Worm (Caenorhabditis elegans) whole organism, L4 larva: Measurements from ENCODE around the gene tag-329.

Experiments
- D1046.2 ChIP-seq: fragments of 200-800 bp; sonication (Bioruptor generic); IDR thresholded peaks from 2 replicates; pipeline ENCODE4 v1.3.6; 2022; ENCODE audit warnings: missing genetic modification characterization, missing compliant biosample characterization
- F26F4.8 ChIP-seq: fragments of 200-800 bp; sonication (Bioruptor generic); conservative IDR thresholded peaks from 2 replicates; pipeline ENCODE4 v1.3.6; 2022; ENCODE audit warnings: missing genetic modification characterization, missing compliant biosample characterization
- F37D6.2 ChIP-seq: sonication (generic microtip); optimal IDR thresholded peaks from 2 replicates; lab custom pipeline; 2016; ENCODE audit warnings: mild to moderate bottlenecking, missing genetic modification characterization, missing compliant biosample characterization
- T26A8.4 ChIP-seq: fragments of 200-800 bp; sonication (Bioruptor generic); IDR thresholded peaks from 2 replicates; pipeline ENCODE4 v1.3.6; 2022; ENCODE audit warnings: missing genetic modification characterization, missing compliant biosample characterization
- Y105C5A.15 ChIP-seq: fragments of 200-800 bp; sonication (Bioruptor generic); IDR thresholded peaks from 2 replicates; pipeline ENCODE4 v1.3.6; 2022; ENCODE audit warnings: missing genetic modification characterization, missing compliant biosample characterization
- Y48G9A.11 ChIP-seq: fragments of 200-800 bp; sonication (Bioruptor generic); IDR thresholded peaks from 2 replicates; pipeline ENCODE4 v1.3.6; 2022; ENCODE audit warnings: missing genetic modification reagents, missing genetic modification characterization, missing compliant biosample characterization
- Y5F2A.4 ChIP-seq: fragments of 200-800 bp; sonication (Bioruptor generic); optimal IDR thresholded peaks from 2 replicates; lab custom pipeline; 2018; ENCODE audit warnings: mild to moderate bottlenecking, missing genetic modification characterization, missing compliant biosample characterization
- aha-1 ChIP-seq: fragments of 150-350 bp; peaks from one replicate; lab custom pipeline; 2014; ENCODE audit warnings: missing biosample characterization, missing genetic modification characterization
- aly-2 ChIP-seq: sonication (generic microtip); optimal IDR thresholded peaks from 2 replicates; lab custom pipeline; 2018; ENCODE audit warnings: missing biosample characterization, missing genetic modification characterization
- attf-4 ChIP-seq: sonication (generic microtip); optimal IDR thresholded peaks from 3 replicates; lab custom pipeline; 2017; ENCODE audit warnings: missing biosample characterization, missing genetic modification characterization
- ces-1 ChIP-seq: fragments of 150-350 bp; sonication (generic microtip); optimal IDR thresholded peaks from 4 replicates; lab custom pipeline; 2014; ENCODE audit warnings: missing biosample characterization, missing genetic modification reagents, missing genetic modification characterization
- daf-16 ChIP-seq, 3 experiments: sonication (generic microtip); optimal IDR thresholded peaks; 2 replicates each; lab custom pipeline; 2016 to 2017; ENCODE audit warnings: missing genetic modification characterization in 3 of 3, missing genetic modification reagents in 3 of 3, mild to moderate bottlenecking in 2 of 3, missing compliant biosample characterization in 2 of 3, missing biosample characterization in 1 of 3, moderate library complexity in 1 of 3
- daf-19 ChIP-seq: fragments of 200-800 bp; sonication (Bioruptor generic); conservative IDR thresholded peaks from 2 replicates; pipeline ENCODE4 v1.3.6; 2022; ENCODE audit warnings: missing genetic modification characterization, missing compliant biosample characterization
- dmd-9 ChIP-seq: fragments of 200-800 bp; sonication (Bioruptor generic); IDR thresholded peaks from 2 replicates; pipeline ENCODE4 v1.3.6; 2022; ENCODE audit warnings: missing genetic modification reagents, missing genetic modification characterization, missing compliant biosample characterization
- dpl-1 ChIP-seq: fragments of 150-350 bp; optimal IDR thresholded peaks from 2 replicates; lab custom pipeline; 2014; ENCODE audit warnings: missing biosample characterization, missing genetic modification reagents, missing genetic modification characterization
- hif-1 ChIP-seq, 2 experiments: sonication (generic microtip); optimal IDR thresholded peaks; 2 replicates each; lab custom pipeline; 2016 to 2017; ENCODE audit warnings: missing compliant biosample characterization in 2 of 2, missing genetic modification characterization in 2 of 2, missing genetic modification reagents in 2 of 2, missing genotype in 2 of 2, mild to moderate bottlenecking in 1 of 2
- hlh-11 ChIP-seq: fragments of 200-800 bp; sonication (Bioruptor generic); optimal IDR thresholded peaks from 2 replicates; lab custom pipeline; 2018; ENCODE audit warnings: mild to moderate bottlenecking, missing genetic modification characterization, missing compliant biosample characterization
- hlh-30 ChIP-seq: sonication (generic microtip); optimal IDR thresholded peaks from 2 replicates; lab custom pipeline; 2017; ENCODE audit warnings: antibody characterized with exemption, mild to moderate bottlenecking, missing genetic modification characterization, missing compliant biosample characterization; ENCODE audit not compliant: insufficient read depth
- hmg-1.1 ChIP-seq: fragments of 200-800 bp; sonication (Bioruptor generic); IDR thresholded peaks from 2 replicates; pipeline ENCODE4 v1.3.6; 2022; ENCODE audit warnings: missing genetic modification reagents, missing genetic modification characterization, missing compliant biosample characterization
- mep-1 ChIP-seq: fragments of 150-350 bp; sonication (generic microtip); optimal IDR thresholded peaks from 3 replicates; lab custom pipeline; 2014; ENCODE audit warnings: missing biosample characterization, missing genetic modification characterization
- mes-2 ChIP-seq: sonication (generic microtip); optimal IDR thresholded peaks from 2 replicates; lab custom pipeline; 2016; ENCODE audit warnings: missing genotype, mild to moderate bottlenecking, missing genetic modification characterization, missing compliant biosample characterization; ENCODE audit not compliant: poor library complexity, severe bottlenecking
- mxl-2 ChIP-seq: fragments of 200-800 bp; sonication (Bioruptor generic); conservative IDR thresholded peaks from 2 replicates; pipeline ENCODE4 v1.3.6; 2022; ENCODE audit warnings: missing genetic modification reagents, missing genetic modification characterization, missing compliant biosample characterization
- mxl-3 ChIP-seq: fragments of 200-800 bp; sonication (Bioruptor generic); optimal IDR thresholded peaks from 2 replicates; lab custom pipeline; 2018; ENCODE audit warnings: mild to moderate bottlenecking, missing genetic modification characterization, missing compliant biosample characterization
- nhr-10 ChIP-seq: fragments of 150-350 bp; optimal IDR thresholded peaks from 2 replicates; lab custom pipeline; 2014; ENCODE audit warnings: missing biosample characterization, missing genetic modification characterization
- nhr-102 ChIP-seq: sonication (generic microtip); optimal IDR thresholded peaks from 2 replicates; lab custom pipeline; 2016; ENCODE audit warnings: mild to moderate bottlenecking, missing genetic modification characterization, moderate library complexity, missing compliant biosample characterization
- nhr-111 ChIP-seq: fragments of 200-800 bp; sonication (Bioruptor generic); optimal IDR thresholded peaks from 2 replicates; lab custom pipeline; 2018; ENCODE audit warnings: mild to moderate bottlenecking, missing genetic modification characterization, missing compliant biosample characterization
- nhr-237 ChIP-seq: sonication (generic microtip); optimal IDR thresholded peaks from 2 replicates; lab custom pipeline; 2017; ENCODE audit warnings: missing biosample characterization, missing genetic modification characterization
- nhr-25 ChIP-seq: sonication (generic microtip); optimal IDR thresholded peaks from 2 replicates; lab custom pipeline; 2017; ENCODE audit warnings: missing genetic modification characterization, mild to moderate bottlenecking, missing compliant biosample characterization, antibody characterized with exemption, moderate library complexity, borderline replicate concordance; ENCODE audit not compliant: insufficient read depth
- nhr-6 ChIP-seq: fragments of 150-350 bp; optimal IDR thresholded peaks from 2 replicates; lab custom pipeline; 2014; ENCODE audit warnings: missing biosample characterization, missing genetic modification characterization
- pha-4 ChIP-seq, 2 experiments: fragments of 150-350 bp in 1 of 2; fragments of 200-800 bp in 1 of 2; sonication (Bioruptor generic) in 1 of 2; IDR thresholded peaks in 1 of 2; optimal IDR thresholded peaks in 1 of 2; 2 replicates each; pipeline versions ENCODE4 v1.3.6 to Lab custom; 2014 to 2022; ENCODE audit warnings: missing genetic modification characterization in 2 of 2, missing genetic modification reagents in 2 of 2, missing biosample characterization in 1 of 2, missing compliant biosample characterization in 1 of 2
- php-3 ChIP-seq: fragments of 200-800 bp; sonication (Bioruptor generic); IDR thresholded peaks from 2 replicates; pipeline ENCODE4 v1.3.6; 2022; ENCODE audit warnings: missing genetic modification reagents, missing genetic modification characterization, missing compliant biosample characterization
- pqm-1 ChIP-seq: sonication (generic microtip); optimal IDR thresholded peaks from 2 replicates; lab custom pipeline; 2017; ENCODE audit warnings: missing biosample characterization, missing genetic modification characterization
- saeg-2 ChIP-seq: fragments of 200-800 bp; sonication (Bioruptor generic); IDR thresholded peaks from 2 replicates; pipeline ENCODE4 v1.3.6; 2022; ENCODE audit warnings: missing genetic modification reagents, missing genetic modification characterization, missing compliant biosample characterization
- set-16 ChIP-seq: fragments of 200-800 bp; sonication (Bioruptor generic); IDR thresholded peaks from 2 replicates; pipeline ENCODE4 v1.3.6; 2022; ENCODE audit warnings: missing genetic modification reagents, missing genetic modification characterization, missing compliant biosample characterization
- spr-1 ChIP-seq: sonication (generic microtip); optimal IDR thresholded peaks from 2 replicates; lab custom pipeline; 2016; ENCODE audit warnings: mild to moderate bottlenecking, missing genetic modification characterization, missing compliant biosample characterization
- spr-3 ChIP-seq: fragments of 200-800 bp; sonication (Bioruptor generic); optimal IDR thresholded peaks from 2 replicates; lab custom pipeline; 2018; ENCODE audit warnings: mild to moderate bottlenecking, missing genetic modification characterization, missing compliant biosample characterization
- unc-130 ChIP-seq: sonication (generic microtip); optimal IDR thresholded peaks from 2 replicates; lab custom pipeline; 2016; ENCODE audit warnings: missing genetic modification reagents, missing genetic modification characterization, missing compliant biosample characterization
- zfp-2 ChIP-seq: sonication (generic microtip); optimal IDR thresholded peaks from 2 replicates; lab custom pipeline; 2016; ENCODE audit warnings: mild to moderate bottlenecking, missing genetic modification characterization, missing compliant biosample characterization

tag-329 gene

DNA sequence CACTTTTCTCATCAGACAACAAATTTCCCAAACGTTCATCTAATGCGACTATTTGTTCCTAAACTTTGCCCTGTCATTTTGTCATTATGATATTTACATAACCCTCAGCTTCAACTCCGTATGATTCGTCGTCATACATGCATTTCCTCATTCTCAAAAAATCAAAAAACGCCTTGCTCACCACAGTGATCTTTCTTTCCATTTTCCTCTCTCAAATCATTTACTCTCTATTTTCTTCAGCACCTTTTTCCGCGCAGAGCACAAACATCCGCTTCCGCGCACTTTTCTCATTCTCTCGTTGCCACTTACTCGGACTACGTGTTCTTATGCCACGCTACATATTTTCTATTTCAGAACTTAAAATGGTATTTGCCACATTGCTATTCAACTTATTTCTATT lies 42.3 kb downstream of the tag-329 start, which contains the start of gene F25B3.2:
Gene F25B3.2, plus strand, starts transcription at position 301 of the 400 bp plus-strand sequence.
- TF ChIP-seq nhr-102 (tag; lab: Kevin White, UChicago) (no peak), T26A8.4 (GFP tag; lab: Robert Waterston, UW) (no peak), nhr-111 (GFP tag; lab: Kevin White, UChicago) (no peak), daf-19 (no peak), F26F4.8 (GFP tag; lab: Robert Waterston, UW) (no peak), spr-3 (GFP tag; lab: Kevin White, UChicago) (no peak), daf-16 (GFP tag; optimal IDR thresholded peaks at IDR 0.05; lab: Kevin White, UChicago) (no peak), daf-16 (tag; optimal IDR thresholded peaks at IDR 0.05; lab: Kevin White, UChicago) (no peak), F37D6.2 (tag; lab: Kevin White, UChicago) (no peak), pqm-1 (tag; lab: Kevin White, UChicago) (no peak), ces-1 (GFP tag; lab: Kevin White, UChicago) (no peak), spr-1 (tag; lab: Kevin White, UChicago) (no peak)

DNA sequence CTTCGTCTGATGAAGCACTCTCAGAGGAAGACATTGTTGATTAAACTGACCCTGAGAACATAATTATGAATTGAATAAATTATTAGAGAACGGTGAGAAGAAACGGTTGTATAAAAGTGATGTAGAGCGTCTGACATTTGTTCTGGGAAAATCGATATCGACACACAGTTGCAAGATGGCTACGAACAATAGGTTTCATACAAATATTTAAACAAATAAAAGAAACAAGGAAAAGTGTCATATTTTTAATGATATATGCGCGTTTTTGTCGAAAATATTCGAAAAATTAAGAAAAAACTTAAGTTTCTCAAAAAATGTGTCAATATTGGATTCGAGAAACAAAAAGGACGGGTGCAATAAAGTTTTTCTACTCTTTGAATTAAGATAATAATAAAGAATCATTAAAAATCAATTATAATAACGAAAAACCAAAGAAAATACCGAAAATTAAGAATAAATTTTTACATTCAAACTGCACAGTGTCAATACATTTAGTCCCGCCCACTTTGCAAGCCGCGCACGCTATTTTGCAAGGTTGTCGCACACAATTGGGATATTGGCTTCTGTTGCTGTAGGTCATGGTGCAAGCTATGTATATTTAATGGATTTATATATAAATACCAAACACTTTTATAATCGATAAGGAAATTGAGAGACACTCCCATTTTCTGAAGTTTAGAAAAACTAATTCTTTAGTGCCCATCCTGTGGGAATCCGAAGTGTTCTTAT lies 48.0 kb downstream of the tag-329 start, which contains the start of gene rtfo-1:
Gene rtfo-1, minus strand, starts transcription at position 51 of the 729 bp plus-strand sequence.
- no peak for TF ChIP-seq saeg-2
- peak; percentile 86 for TF ChIP-seq mes-2
- no peak for TF ChIP-seq aly-2 (tag; lab: Kevin White, UChicago)
- TF ChIP-seq dpl-1 = peak; percentile 32
- no peak for TF ChIP-seq Y105C5A.15
- TF ChIP-seq hmg-1.1 = peak; percentile 52; the same call in 1 of the 2 replicates
- TF ChIP-seq unc-130 = peak; percentile 5
- no peak for TF ChIP-seq daf-19
- TF ChIP-seq dmd-9 = no peak
- TF ChIP-seq zfp-2 = no peak
- peak; percentile 58 for TF ChIP-seq mep-1 (tag; lab: Kevin White, UChicago)
- no peak for TF ChIP-seq Y5F2A.4
- TF ChIP-seq spr-1 (tag; lab: Kevin White, UChicago) = peak; percentile 45
- TF ChIP-seq nhr-102 (tag; lab: Kevin White, UChicago) = peak; percentile 8
- no peak for TF ChIP-seq nhr-237 (tag; lab: Kevin White, UChicago)
- TF ChIP-seq nhr-111 (GFP tag; lab: Kevin White, UChicago) = no peak
- TF ChIP-seq pha-4 (GFP tag; IDR thresholded peaks at IDR 0.05; lab: Robert Waterston, UW) = no peak
- TF ChIP-seq pha-4 (tag; optimal IDR thresholded peaks at IDR 0.05; lab: Kevin White, UChicago) = peak; percentile 24
- TF ChIP-seq hlh-30 (tag; lab: Kevin White, UChicago) = peak; percentile 12
- TF ChIP-seq nhr-6 (tag; lab: Kevin White, UChicago) = peak; percentile 25

- TF ChIP-seq hmg-1.1 (no peak), attf-4 (tag; lab: Kevin White, UChicago) (no peak), nhr-102 (tag; lab: Kevin White, UChicago) (no peak), hif-1 (tag; optimal IDR thresholded peaks at IDR 0.05; lab: Kevin White, UChicago) (no peak), nhr-10 (no peak), Y105C5A.15 (no peak), set-16 (GFP tag; lab: Robert Waterston, UW) (no peak), D1046.2 (GFP tag; lab: Robert Waterston, UW) (no peak), hlh-11 (tag; lab: Kevin White, UChicago) (no peak), mxl-2 (GFP tag; lab: Robert Waterston, UW) (no peak), nhr-25 (tag; lab: Kevin White, UChicago) (no peak), aha-1 (tag; lab: Kevin White, UChicago) (no peak), php-3 (GFP tag; lab: Robert Waterston, UW) (no peak), Y48G9A.11 (no peak), dpl-1 (no peak), mxl-3 (GFP tag; lab: Kevin White, UChicago) (no peak)
Measured at ce11 chrV:9583323-9583644, 48.6 kb downstream of the tag-329 start, which contains the start of gene K09G1.1. K09G1.1 (plus strand) TSS chrV:9583545.
